Comparison of ENCODE assay signal across 5 worm cellular contexts in the genomic region with DNA sequence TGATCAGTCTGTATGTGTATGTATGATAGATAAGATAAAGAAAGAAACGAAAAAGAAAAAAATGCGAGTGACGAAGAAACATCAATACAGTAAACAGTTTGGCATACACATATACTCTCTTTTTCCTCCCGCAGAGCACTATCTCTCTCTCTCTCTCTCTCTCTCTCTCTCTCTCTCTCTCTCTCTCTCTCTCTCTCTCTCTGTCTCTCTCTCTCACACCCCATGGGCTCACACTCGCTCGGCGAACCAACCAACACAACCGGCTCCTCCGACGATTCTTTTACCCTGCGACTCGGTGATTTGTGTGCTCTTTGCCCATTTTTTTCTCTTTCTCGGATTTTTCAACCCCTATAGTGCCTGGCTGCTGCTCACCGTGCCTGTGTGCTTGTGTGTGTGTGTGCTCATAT.
TF ChIP-seq lines count a peak whose summit lies in the region.

No protein-coding gene starts in this region.

TF ChIP-seq in whole organism, L1 larva, 84 proteins besides CTCF, POLR2A, EP300 and RAD21 (continues in another document):
- TF ChIP-seq nhr-85 (tag; lab: Kevin White, UChicago), result peak; percentile 54
- no peak for TF ChIP-seq vab-15 (tag; optimal IDR thresholded peaks at IDR 0.05; lab: Kevin White, UChicago)
- TF ChIP-seq ceh-8 (GFP tag; optimal IDR thresholded peaks at IDR 0.05; lab: Kevin White, UChicago), result no peak
- no peak for TF ChIP-seq tlp-1 (tag; optimal IDR thresholded peaks at IDR 0.05; lab: Kevin White, UChicago)
- no peak for TF ChIP-seq nhr-28 (tag; optimal IDR thresholded peaks at IDR 0.05; lab: Kevin White, UChicago)
- TF ChIP-seq nhr-19 (GFP tag; conservative IDR thresholded peaks at IDR 0.05; lab: Robert Waterston, UW), result peak; percentile 64
- TF ChIP-seq unc-98 (GFP tag; IDR thresholded peaks at IDR 0.05; lab: Robert Waterston, UW), result no peak
- no peak for TF ChIP-seq aha-1 (tag; optimal IDR thresholded peaks at IDR 0.05; lab: Kevin White, UChicago)
- TF ChIP-seq lin-15B (tag; optimal IDR thresholded peaks at IDR 0.05; lab: Kevin White, UChicago), result no peak
- no peak for TF ChIP-seq hpl-2 (GFP tag; optimal IDR thresholded peaks at IDR 0.05; lab: Kevin White, UChicago)
- TF ChIP-seq nhr-20 (tag; optimal IDR thresholded peaks at IDR 0.05; lab: Kevin White, UChicago), result peak; percentile 53
- no peak for TF ChIP-seq snpc-4 (tag; optimal IDR thresholded peaks at IDR 0.05; lab: Kevin White, UChicago)
- TF ChIP-seq grh-1 (GFP tag; IDR thresholded peaks at IDR 0.05; lab: Robert Waterston, UW), result no peak
- TF ChIP-seq tbx-2 (tag; optimal IDR thresholded peaks at IDR 0.05; lab: Kevin White, UChicago), result peak; percentile 40
- TF ChIP-seq nhr-237 (tag; optimal IDR thresholded peaks at IDR 0.05; lab: Kevin White, UChicago), result no peak
- no peak for TF ChIP-seq alr-1 (tag; optimal IDR thresholded peaks at IDR 0.05; lab: Kevin White, UChicago; ENCODE audit: borderline replicate concordance)
- TF ChIP-seq fkh-8 (tag; optimal IDR thresholded peaks at IDR 0.05; lab: Kevin White, UChicago), result no peak
- peak; percentile 43 for TF ChIP-seq swsn-7 (tag; optimal IDR thresholded peaks at IDR 0.05; lab: Kevin White, UChicago)

TF ChIP-seq in whole organism, L3 larva, 47 proteins besides CTCF, POLR2A, EP300 and RAD21 (continues in another document):
- no peak for TF ChIP-seq nhr-23 (tag; optimal IDR thresholded peaks at IDR 0.05; lab: Kevin White, UChicago)
- TF ChIP-seq skn-1 (tag; optimal IDR thresholded peaks at IDR 0.05; lab: Kevin White, UChicago), result no peak
- no peak for TF ChIP-seq sea-2 (GFP tag; optimal IDR thresholded peaks at IDR 0.05; lab: Kevin White, UChicago)
- TF ChIP-seq nhr-76 (tag; optimal IDR thresholded peaks at IDR 0.05; lab: Kevin White, UChicago), result no peak
- no peak for TF ChIP-seq fkh-10 (GFP tag; optimal IDR thresholded peaks at IDR 0.05; lab: Kevin White, UChicago)
- no peak for TF ChIP-seq nhr-43 (tag; optimal IDR thresholded peaks at IDR 0.05; lab: Kevin White, UChicago; ENCODE audit: poor library complexity, severe bottlenecking)
- peak; percentile 80 for TF ChIP-seq elt-2 (tag; optimal IDR thresholded peaks at IDR 0.05; lab: Kevin White, UChicago)
- TF ChIP-seq lin-39 (tag; optimal IDR thresholded peaks at IDR 0.05; lab: Kevin White, UChicago), result no peak
- TF ChIP-seq fos-1 (tag; optimal IDR thresholded peaks at IDR 0.05; lab: Kevin White, UChicago), result no peak
- TF ChIP-seq unc-62 (GFP tag; optimal IDR thresholded peaks at IDR 0.05; lab: Kevin White, UChicago), result no peak
- no peak for TF ChIP-seq R02D3.7 (tag; optimal IDR thresholded peaks at IDR 0.05; lab: Kevin White, UChicago)
- no peak for TF ChIP-seq hmg-11 (tag; optimal IDR thresholded peaks at IDR 0.05; lab: Kevin White, UChicago)
- no peak for TF ChIP-seq snpc-4 (tag; optimal IDR thresholded peaks at IDR 0.05; lab: Kevin White, UChicago)
- no peak for TF ChIP-seq nhr-11 (tag; optimal IDR thresholded peaks at IDR 0.05; lab: Kevin White, UChicago)
- no peak for TF ChIP-seq ceh-9 (tag; optimal IDR thresholded peaks at IDR 0.05; lab: Kevin White, UChicago)
- TF ChIP-seq ztf-11 (tag; optimal IDR thresholded peaks at IDR 0.05; lab: Kevin White, UChicago), result no peak
- no peak for TF ChIP-seq nhr-25 (tag; optimal IDR thresholded peaks at IDR 0.05; lab: Kevin White, UChicago)
- TF ChIP-seq ama-1 (optimal IDR thresholded peaks at IDR 0.05; lab: Kevin White, UChicago), result peak; percentile 37
- TF ChIP-seq unc-39 (tag; optimal IDR thresholded peaks at IDR 0.05; lab: Kevin White, UChicago), result no peak

TF ChIP-seq in whole organism, early embryonic, 17 proteins besides CTCF, POLR2A, EP300 and RAD21:
- no peak for TF ChIP-seq tbx-37 (GFP tag; conservative IDR thresholded peaks at IDR 0.05; lab: Robert Waterston, UW)
- TF ChIP-seq sea-1 (GFP tag; conservative IDR thresholded peaks at IDR 0.05; lab: Robert Waterston, UW), result 0 out of 2 replicates have a peak, but pooled peaks have one; percentile 43
- no peak for TF ChIP-seq ama-1 (optimal IDR thresholded peaks at IDR 0.05; lab: Kevin White, UChicago)
- TF ChIP-seq B0310.2 (tag; optimal IDR thresholded peaks at IDR 0.05; lab: Kevin White, UChicago), result no peak

TF ChIP-seq in whole organism, midembryonic, 9 proteins besides CTCF, POLR2A, EP300 and RAD21:
- TF ChIP-seq T22C8.4 (GFP tag; IDR thresholded peaks at IDR 0.05; lab: Robert Waterston, UW) (no peak), ztf-23 (GFP tag; IDR thresholded peaks at IDR 0.05; lab: Robert Waterston, UW) (peak; percentile 42; the same call in 1 of the 2 replicates)

TF ChIP-seq in whole organism, young adult, 124 proteins besides CTCF, POLR2A, EP300 and RAD21:
- no peak for TF ChIP-seq athp-1 (tag; optimal IDR thresholded peaks at IDR 0.05; lab: Kevin White, UChicago)
- peak; percentile 69 for TF ChIP-seq mcd-1 (GFP tag; IDR thresholded peaks at IDR 0.05; lab: Robert Waterston, UW)
- peak; percentile 60 for TF ChIP-seq nhr-80 (tag; optimal IDR thresholded peaks at IDR 0.05; lab: Kevin White, UChicago)
- peak; percentile 76 for TF ChIP-seq dox-1 (GFP tag; IDR thresholded peaks at IDR 0.05; lab: Robert Waterston, UW)
- TF ChIP-seq madf-10 (tag; optimal IDR thresholded peaks at IDR 0.05; lab: Kevin White, UChicago), result peak; percentile 16
- TF ChIP-seq madf-6 (GFP tag; IDR thresholded peaks at IDR 0.05; lab: Robert Waterston, UW), result no peak
- peak; percentile 21 for TF ChIP-seq atf-7 (tag; optimal IDR thresholded peaks at IDR 0.05; lab: Kevin White, UChicago)
- TF ChIP-seq ztf-22 (GFP tag; optimal IDR thresholded peaks at IDR 0.05; lab: Kevin White, UChicago), result no peak
- no peak for TF ChIP-seq F57A8.1 (GFP tag; optimal IDR thresholded peaks at IDR 0.05; lab: Kevin White, UChicago)
- TF ChIP-seq die-1 (tag; optimal IDR thresholded peaks at IDR 0.05; lab: Kevin White, UChicago), result no peak
- peak; percentile 63 for TF ChIP-seq hmg-1.2 (GFP tag; IDR thresholded peaks at IDR 0.05; lab: Robert Waterston, UW)
- peak; percentile 6 for TF ChIP-seq ets-4 (GFP tag; optimal IDR thresholded peaks at IDR 0.05; lab: Kevin White, UChicago)
- peak; percentile 77 for TF ChIP-seq egrh-3 (GFP tag; IDR thresholded peaks at IDR 0.05; lab: Robert Waterston, UW)
- no peak for TF ChIP-seq cebp-1 (GFP tag; IDR thresholded peaks at IDR 0.05; lab: Robert Waterston, UW)
- TF ChIP-seq cebp-1 (tag; optimal IDR thresholded peaks at IDR 0.05; lab: Kevin White, UChicago), result peak; percentile 25
- TF ChIP-seq ZK185.1 (tag; optimal IDR thresholded peaks at IDR 0.05; lab: Kevin White, UChicago; ENCODE audit: poor library complexity, severe bottlenecking), result peak; percentile 61
- no peak for TF ChIP-seq madf-3 (GFP tag; IDR thresholded peaks at IDR 0.05; lab: Robert Waterston, UW)
- peak; percentile 93 for TF ChIP-seq zfh-2 (GFP tag; conservative IDR thresholded peaks at IDR 0.05; lab: Robert Waterston, UW)
- TF ChIP-seq K12H6.12 (tag; optimal IDR thresholded peaks at IDR 0.05; lab: Kevin White, UChicago), result peak; percentile 11
- peak; percentile 34 for TF ChIP-seq tbp1 (GFP tag; optimal IDR thresholded peaks at IDR 0.05; lab: Kevin White, UChicago)
- TF ChIP-seq mes-4 (tag; optimal IDR thresholded peaks at IDR 0.05; lab: Kevin White, UChicago), result no peak
- TF ChIP-seq lin-26 (GFP tag; IDR thresholded peaks at IDR 0.05; lab: Robert Waterston, UW), result 0 out of 2 replicates have a peak, but pooled peaks have one; percentile 17
- peak; percentile 13 for TF ChIP-seq attf-5 (GFP tag; optimal IDR thresholded peaks at IDR 0.05; lab: Kevin White, UChicago)
- no peak for TF ChIP-seq F55B11.4 (tag; optimal IDR thresholded peaks at IDR 0.05; lab: Kevin White, UChicago; ENCODE audit: borderline replicate concordance, insufficient read depth)
